Worm (Caenorhabditis elegans): Measurements from ENCODE around the gene F09B12.7.

The F09B12.7 gene

ce11 chrX:15126736-15127135, 31.9 kb upstream of the F09B12.7 start:
- TF ChIP-seq mec-3 (tag; optimal IDR thresholded peaks at IDR 0.05; ENCODE audit: borderline replicate concordance) (no peak), pha-4 (tag; optimal IDR thresholded peaks at IDR 0.05) (no peak), fax-1 (tag; optimal IDR thresholded peaks at IDR 0.05) (no peak), unc-3 (GFP tag; conservative IDR thresholded peaks at IDR 0.05) (no peak), unc-3 (tag; optimal IDR thresholded peaks at IDR 0.05) (no peak), pqm-1 (tag; optimal IDR thresholded peaks at IDR 0.05) (no peak), odd-2 (tag; optimal IDR thresholded peaks at IDR 0.05) (no peak), unc-55 (GFP tag; optimal IDR thresholded peaks at IDR 0.05) (no peak), C08G9.2 (tag; optimal IDR thresholded peaks at IDR 0.05) (no peak), madf-2 (tag; optimal IDR thresholded peaks at IDR 0.05) (no peak), tbx-2 (tag; optimal IDR thresholded peaks at IDR 0.05) (no peak), ceh-9 (tag; optimal IDR thresholded peaks at IDR 0.05) (no peak), dmd-4 (tag; optimal IDR thresholded peaks at IDR 0.05; ENCODE audit: borderline replicate concordance) (no peak), tbx-7 (tag; optimal IDR thresholded peaks at IDR 0.05) (no peak), eyg-1 (tag; optimal IDR thresholded peaks at IDR 0.05) (no peak), gmeb-2 (tag; optimal IDR thresholded peaks at IDR 0.05) (no peak), ceh-34 (tag; optimal IDR thresholded peaks at IDR 0.05) (no peak), che-1 (tag; optimal IDR thresholded peaks at IDR 0.05) (no peak), hlh-30 (tag; optimal IDR thresholded peaks at IDR 0.05; ENCODE audit: insufficient read depth) (no peak), sdc-2 (tag; optimal IDR thresholded peaks at IDR 0.05) (no peak), ceh-2 (tag; optimal IDR thresholded peaks at IDR 0.05) (no peak)

DNA sequence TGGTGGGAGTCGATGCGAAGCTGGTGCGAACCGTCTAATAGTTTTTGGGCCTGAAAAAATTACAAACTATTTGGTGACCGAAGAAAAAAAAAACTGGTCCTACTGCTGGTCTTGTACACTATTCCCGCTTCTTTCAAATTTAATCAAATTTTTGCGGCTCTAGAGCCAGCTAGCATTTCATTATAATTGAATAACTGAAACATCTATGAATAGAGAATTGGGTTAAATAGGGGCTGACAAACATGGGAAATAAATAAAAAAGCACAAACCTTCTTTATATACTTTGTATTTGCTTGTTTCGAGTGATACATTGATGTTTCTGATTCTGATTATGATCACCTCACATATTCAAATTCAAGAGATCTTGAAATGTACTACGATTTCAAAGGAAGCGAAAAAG, 30.3 kb upstream of the F09B12.7 start:
- TF ChIP-seq madf-2 (tag; optimal IDR thresholded peaks at IDR 0.05) (no peak), tbx-7 (tag; optimal IDR thresholded peaks at IDR 0.05) (no peak), sox-2 (GFP tag; IDR thresholded peaks at IDR 0.05) (no peak), unc-42 (tag; optimal IDR thresholded peaks at IDR 0.05) (peak; percentile 69)

DNA sequence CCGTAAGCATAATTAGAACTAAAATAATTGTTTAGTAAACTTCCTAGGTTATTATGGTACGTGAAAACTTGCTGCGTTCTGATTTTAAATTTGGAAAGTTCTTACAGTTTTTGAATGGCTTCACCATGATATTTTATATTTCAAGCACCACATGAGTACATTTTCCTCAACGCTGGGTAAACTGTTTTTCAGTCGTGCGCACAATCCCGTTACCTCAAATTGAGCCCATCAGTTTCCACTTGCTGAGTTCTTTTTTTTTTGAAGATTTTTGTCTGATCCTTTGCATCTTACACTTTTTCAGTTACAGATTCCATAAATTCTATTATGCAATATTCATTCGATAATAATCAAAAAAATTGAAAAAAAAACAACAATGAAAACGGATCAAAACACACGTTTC, 25.7 kb upstream of the F09B12.7 start:
- TF ChIP-seq zip-5 (tag; optimal IDR thresholded peaks at IDR 0.05) (no peak), elt-4 (tag; optimal IDR thresholded peaks at IDR 0.05) (no peak), hlh-30 (tag; optimal IDR thresholded peaks at IDR 0.05; ENCODE audit: insufficient read depth) (no peak), dmd-4 (tag; optimal IDR thresholded peaks at IDR 0.05; ENCODE audit: borderline replicate concordance) (no peak), pros-1 (tag; optimal IDR thresholded peaks at IDR 0.05) (no peak)

DNA sequence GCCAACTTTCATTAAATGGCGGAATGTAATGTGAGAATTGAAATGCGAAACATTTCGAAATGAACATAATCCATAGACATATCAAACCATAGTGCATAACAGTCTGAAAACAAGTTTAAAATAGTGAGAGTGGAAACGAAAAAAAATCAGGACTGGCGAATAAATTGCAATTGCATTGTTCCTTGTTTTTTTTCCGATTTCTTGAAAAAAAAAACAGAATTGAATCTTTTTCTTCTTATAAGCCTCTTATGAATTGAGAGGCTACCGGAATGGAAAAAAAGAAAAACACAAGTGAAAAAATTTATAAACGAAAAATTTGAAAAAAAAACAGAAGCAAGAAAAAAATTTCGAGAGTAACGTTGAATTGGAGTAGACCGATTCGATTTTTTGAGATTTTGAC, 21.6 kb upstream of the F09B12.7 start, which contains the start of gene R07D5.2:
Gene R07D5.2 (minus strand): TSS at position 101 of the 400 bp plus-strand sequence.
- TF ChIP-seq che-1 (tag; optimal IDR thresholded peaks at IDR 0.05) (no peak), syd-9 (tag; optimal IDR thresholded peaks at IDR 0.05) (no peak), T23F11.4 (GFP tag; optimal IDR thresholded peaks at IDR 0.05) (no peak), fkh-10 (GFP tag; optimal IDR thresholded peaks at IDR 0.05) (no peak), tbx-7 (tag; optimal IDR thresholded peaks at IDR 0.05) (no peak), pax-1 (tag; optimal IDR thresholded peaks at IDR 0.05) (no peak), nhr-232 (tag; optimal IDR thresholded peaks at IDR 0.05) (no peak), lim-6 (tag; optimal IDR thresholded peaks at IDR 0.05) (no peak), ceh-22 (tag; optimal IDR thresholded peaks at IDR 0.05) (no peak), ahr-1 (tag; optimal IDR thresholded peaks at IDR 0.05) (no peak), fkh-6 (tag; optimal IDR thresholded peaks at IDR 0.05) (no peak), ceh-9 (tag; optimal IDR thresholded peaks at IDR 0.05) (no peak), npax-4 (tag; optimal IDR thresholded peaks at IDR 0.05) (no peak), fax-1 (tag; optimal IDR thresholded peaks at IDR 0.05) (no peak), tbx-2 (tag; optimal IDR thresholded peaks at IDR 0.05) (no peak)

DNA sequence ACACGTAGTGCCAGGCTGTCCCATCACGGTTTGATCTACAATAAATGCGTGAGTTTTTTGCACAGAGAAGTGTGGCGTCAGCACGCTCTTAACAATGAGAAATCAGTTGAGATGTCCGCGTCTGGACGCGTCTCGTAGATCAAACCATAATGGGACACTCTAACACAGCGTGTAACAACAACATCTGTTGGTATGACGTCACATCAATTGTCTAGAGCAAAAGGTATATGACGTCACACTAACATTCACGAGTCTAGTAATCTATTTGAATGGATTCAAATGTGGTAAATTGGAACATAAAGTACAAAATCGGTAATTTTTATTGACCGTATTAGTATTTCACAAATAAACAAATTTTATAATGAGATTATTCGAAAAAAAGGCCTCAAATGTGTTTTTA, 20.9 kb upstream of the F09B12.7 start:
- no peak for TF ChIP-seq npax-4 (tag; optimal IDR thresholded peaks at IDR 0.05)
- TF ChIP-seq sox-2 (GFP tag; IDR thresholded peaks at IDR 0.05), result no peak
- no peak for TF ChIP-seq tbx-2 (tag; optimal IDR thresholded peaks at IDR 0.05)
- no peak for TF ChIP-seq ama-1 (optimal IDR thresholded peaks at IDR 0.05)
- TF ChIP-seq pha-4 (tag; optimal IDR thresholded peaks at IDR 0.05), result no peak
- no peak for TF ChIP-seq ceh-19 (GFP tag; optimal IDR thresholded peaks at IDR 0.05)
- no peak for TF ChIP-seq ceh-30 (tag; optimal IDR thresholded peaks at IDR 0.05)
- no peak for TF ChIP-seq nhr-232 (tag; optimal IDR thresholded peaks at IDR 0.05)
- no peak for TF ChIP-seq hlh-8 (tag; optimal IDR thresholded peaks at IDR 0.05)
